Worm (Caenorhabditis elegans) whole organism, late embryonic: Measurements from ENCODE around the gene F20D6.6.

Experiments used
- T23F11.4 ChIP-seq: fragments of 200-800 bp; sonication (Bioruptor generic); optimal IDR thresholded peaks from 2 replicates; lab custom pipeline; 2018; ENCODE audit warnings: mild to moderate bottlenecking, missing genetic modification characterization, missing compliant biosample characterization
- ama-1 ChIP-seq: fragments of 150-350 bp; optimal IDR thresholded peaks from 2 replicates; lab custom pipeline; 2014
- ceh-45 ChIP-seq: fragments of 200-800 bp; sonication (Bioruptor generic); IDR thresholded peaks from 2 replicates; pipeline ENCODE4 v1.3.6; 2022; ENCODE audit warnings: missing genetic modification reagents, missing genetic modification characterization, missing compliant biosample characterization
- elt-2 ChIP-seq: sonication (generic microtip); optimal IDR thresholded peaks from 2 replicates; lab custom pipeline; 2016; ENCODE audit warnings: missing genetic modification reagents, missing genetic modification characterization, missing compliant biosample characterization
- madf-2 ChIP-seq: sonication (generic microtip); optimal IDR thresholded peaks from 2 replicates; lab custom pipeline; 2017; ENCODE audit warnings: missing genetic modification characterization, missing compliant biosample characterization
- mec-3 ChIP-seq: sonication (generic microtip); optimal IDR thresholded peaks from 2 replicates; lab custom pipeline; 2016; ENCODE audit warnings: borderline replicate concordance, missing genetic modification characterization, missing compliant biosample characterization
- pha-2 ChIP-seq: sonication (generic microtip); optimal IDR thresholded peaks from 2 replicates; lab custom pipeline; 2017; ENCODE audit warnings: mild to moderate bottlenecking, missing genetic modification characterization, missing compliant biosample characterization
- pha-4 ChIP-seq: fragments of 150-350 bp; optimal IDR thresholded peaks from 2 replicates; lab custom pipeline; 2018; ENCODE audit warnings: missing biosample characterization, missing genetic modification reagents, missing genetic modification characterization
- tbx-2 ChIP-seq: sonication (generic microtip); optimal IDR thresholded peaks from 2 replicates; lab custom pipeline; 2016; ENCODE audit warnings: missing genetic modification characterization, missing compliant biosample characterization
- unc-3 ChIP-seq, 2 experiments: fragments of 200-800 bp in 1 of 2; sonication (Bioruptor generic) in 1 of 2; sonication (generic microtip) in 1 of 2; conservative IDR thresholded peaks in 1 of 2; optimal IDR thresholded peaks in 1 of 2; 2 replicates each; pipeline versions ENCODE4 v1.3.6 to Lab custom; 2016 to 2022; ENCODE audit warnings: missing compliant biosample characterization in 2 of 2, missing genetic modification characterization in 2 of 2, missing genetic modification reagents in 1 of 2

ce11 chrV:8201229-8201858 is 41.6 kb downstream of the F20D6.6 start, which contains the start of gene cri-2:
- no peak for TF ChIP-seq ama-1
- TF ChIP-seq tbx-2 (tag; lab: Kevin White, UChicago) = no peak
- no peak for TF ChIP-seq unc-3 (GFP tag; conservative IDR thresholded peaks at IDR 0.05; lab: Robert Waterston, UW)
- TF ChIP-seq unc-3 (tag; optimal IDR thresholded peaks at IDR 0.05; lab: Kevin White, UChicago) = no peak
- TF ChIP-seq madf-2 (tag; lab: Kevin White, UChicago) = no peak
- no peak for TF ChIP-seq pha-2
- TF ChIP-seq elt-2 (tag; lab: Kevin White, UChicago) = no peak
- TF ChIP-seq mec-3 (tag; lab: Kevin White, UChicago) = no peak
- TF ChIP-seq T23F11.4 (GFP tag; lab: Kevin White, UChicago) = no peak
- TF ChIP-seq ceh-45 = no peak
- TF ChIP-seq pha-4 = no peak
